Fruit fly (Drosophila melanogaster): Measurements from ENCODE around the gene CG17896.

dm6 chrX:493445-494190, at the start of gene CG17896:
- peak; percentile 92 for TF ChIP-seq CG31441 (GFP tag; IDR thresholded peaks at IDR 0.05)
- peak; percentile 80 for TF ChIP-seq Nf-YB (GFP tag; optimal IDR thresholded peaks at IDR 0.05)
- TF ChIP-seq Sox102F (GFP tag; optimal IDR thresholded peaks at IDR 0.05) = peak; percentile 97
- TF ChIP-seq psq (GFP tag; optimal IDR thresholded peaks at IDR 0.05) = peak; percentile 84
- TF ChIP-seq CG9437 (GFP tag; optimal IDR thresholded peaks at IDR 0.05) = peak; percentile 89
- peak; percentile 95 for TF ChIP-seq Hand (GFP tag; optimal IDR thresholded peaks at IDR 0.05)
- TF ChIP-seq Pdp1 (GFP tag; optimal IDR thresholded peaks at IDR 0.05) = peak; percentile 97 to 99
- peak; percentile 96 for TF ChIP-seq otp (GFP tag; IDR thresholded peaks at IDR 0.05)
- peak; percentile 98 for TF ChIP-seq mirr (GFP tag; optimal IDR thresholded peaks at IDR 0.05)
- peak; percentile 96 for TF ChIP-seq toy (GFP tag; IDR thresholded peaks at IDR 0.05)

Measured in whole organism, embryonic.